Fruit fly (Drosophila melanogaster): ENCODE measurements around the gene DCP2.

The DCP2 gene

DNA sequence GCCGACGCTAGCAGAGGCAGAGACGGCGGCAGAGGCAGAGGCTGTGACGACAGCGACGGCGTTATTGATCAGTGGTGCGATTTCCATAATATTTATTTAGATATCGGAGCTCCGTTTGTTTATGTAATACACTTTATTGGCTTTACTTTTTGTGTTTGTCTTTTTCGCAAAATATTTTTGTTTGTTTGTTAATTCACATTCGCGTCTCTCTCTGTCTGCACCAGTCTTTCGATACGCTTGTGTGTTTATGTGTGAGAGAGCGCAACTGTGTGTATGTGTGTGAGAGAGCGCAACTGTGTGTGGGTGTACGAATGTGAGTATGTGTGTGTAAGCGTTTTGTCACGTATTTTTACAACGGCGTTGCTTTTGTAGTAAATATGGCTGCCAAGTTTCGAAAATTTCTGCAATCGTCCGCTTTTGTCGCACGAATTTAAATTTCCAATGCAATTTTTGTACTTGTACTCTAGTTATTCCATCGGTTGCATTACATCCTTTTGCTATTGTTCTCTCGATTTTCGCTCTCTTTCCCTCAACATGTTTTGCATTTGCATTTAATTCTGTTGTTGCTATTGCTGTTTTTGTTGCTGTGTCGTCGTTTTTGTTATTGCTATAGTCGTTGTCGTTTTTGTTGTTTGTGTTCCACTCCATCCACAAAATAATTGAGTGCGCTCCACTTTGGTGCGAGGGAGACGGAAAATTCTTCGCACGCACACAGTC lies 572 bp downstream of the DCP2 start (continued):
- TF ChIP-seq pdm3 (GFP tag; optimal IDR thresholded peaks at IDR 0.05) = no peak
- peak; percentile 3 for TF ChIP-seq CG7368 (GFP tag; optimal IDR thresholded peaks at IDR 0.05)
- no peak for TF ChIP-seq CG32006 (GFP tag; optimal IDR thresholded peaks at IDR 0.05)
- TF ChIP-seq fkh (GFP tag; optimal IDR thresholded peaks at IDR 0.05) = peak; percentile 92
- no peak for TF ChIP-seq CG4318 (GFP tag; optimal IDR thresholded peaks at IDR 0.05)
- no peak for TF ChIP-seq acj6 (GFP tag; optimal IDR thresholded peaks at IDR 0.05)
- TF ChIP-seq spab (GFP tag; optimal IDR thresholded peaks at IDR 0.05) = no peak
- TF ChIP-seq dsx (GFP tag; optimal IDR thresholded peaks at IDR 0.05; ENCODE audit: poor library complexity, severe bottlenecking) = peak; percentile 14
- peak; percentile 10 for TF ChIP-seq CG8632 (GFP tag; optimal IDR thresholded peaks at IDR 0.05)
- TF ChIP-seq Ets21C (GFP tag; optimal IDR thresholded peaks at IDR 0.05) = no peak
- TF ChIP-seq CG6792 (GFP tag; optimal IDR thresholded peaks at IDR 0.05) = peak; percentile 44
- no peak for TF ChIP-seq Hr39 (GFP tag; optimal IDR thresholded peaks at IDR 0.05)
- peak; percentile 10 to 51 for TF ChIP-seq ss (GFP tag; optimal IDR thresholded peaks at IDR 0.05)
- TF ChIP-seq CG34406 (GFP tag; optimal IDR thresholded peaks at IDR 0.05) = no peak
- TF ChIP-seq CG3032 (tag; optimal IDR thresholded peaks at IDR 0.05) = no peak
- no peak for TF ChIP-seq Lpt (GFP tag; optimal IDR thresholded peaks at IDR 0.05)
- TF ChIP-seq CG6854 (GFP tag; optimal IDR thresholded peaks at IDR 0.05) = peak; percentile 25
- peak; percentile 26 for TF ChIP-seq CG3919 (GFP tag; optimal IDR thresholded peaks at IDR 0.05)
- peak; percentile 76 for TF ChIP-seq eg (GFP tag; IDR thresholded peaks at IDR 0.05)
- peak; percentile 54 for TF ChIP-seq Eip75B (GFP tag; optimal IDR thresholded peaks at IDR 0.05)
- TF ChIP-seq OdsH (GFP tag; optimal IDR thresholded peaks at IDR 0.05) = peak; percentile 23
- TF ChIP-seq CG11762 (GFP tag; optimal IDR thresholded peaks at IDR 0.05; ENCODE audit: insufficient read depth) = no peak
- no peak for TF ChIP-seq Gug (GFP tag; IDR thresholded peaks at IDR 0.05)
- TF ChIP-seq Hr4 (GFP tag; optimal IDR thresholded peaks at IDR 0.05) = no peak
- no peak for TF ChIP-seq CG8319 (GFP tag; optimal IDR thresholded peaks at IDR 0.05)
- 0 out of 3 replicates have a peak, but pooled peaks have one; percentile 17 for TF ChIP-seq CG8119 (GFP tag; IDR thresholded peaks at IDR 0.05)

DNA sequence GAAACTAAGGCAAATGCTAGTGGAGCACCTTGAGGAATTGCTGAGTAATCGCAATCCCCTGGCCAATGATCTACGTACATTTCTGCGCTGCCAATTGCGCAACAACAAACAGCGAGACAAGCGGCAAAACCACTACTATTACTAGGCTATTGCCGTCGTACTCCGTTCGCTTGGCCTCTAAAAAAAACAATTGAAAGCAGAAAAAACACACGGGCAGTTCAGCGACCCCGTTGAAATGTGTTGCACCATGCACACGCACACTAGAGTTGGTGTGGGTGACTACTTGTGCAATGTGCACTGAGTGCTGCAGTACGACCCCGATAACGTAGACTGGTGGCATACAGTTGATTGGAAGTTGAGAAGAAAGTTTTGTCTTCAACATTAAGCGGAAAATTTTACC lies 1.7 kb downstream of the DCP2 start:
- TF ChIP-seq Sox15 (GFP tag; optimal IDR thresholded peaks at IDR 0.05) (no peak), CG7368 (GFP tag; optimal IDR thresholded peaks at IDR 0.05) (no peak), CG3032 (tag; optimal IDR thresholded peaks at IDR 0.05) (no peak), salr (GFP tag; optimal IDR thresholded peaks at IDR 0.05) (peak in 1 of 2 experiments; percentile 6), Hr39 (GFP tag; optimal IDR thresholded peaks at IDR 0.05) (no peak), ss (GFP tag; optimal IDR thresholded peaks at IDR 0.05) (peak in 1 of 2 experiments; percentile 0), Eip93F (GFP tag; optimal IDR thresholded peaks at IDR 0.05) (no peak), CG11902 (GFP tag; optimal IDR thresholded peaks at IDR 0.05) (no peak), acj6 (GFP tag; optimal IDR thresholded peaks at IDR 0.05) (no peak), CG6854 (GFP tag; optimal IDR thresholded peaks at IDR 0.05) (no peak), CG9139 (GFP tag; optimal IDR thresholded peaks at IDR 0.05) (no peak), fd59A (GFP tag; optimal IDR thresholded peaks at IDR 0.05) (no peak), fd85E (GFP tag; optimal IDR thresholded peaks at IDR 0.05) (no peak), topi (GFP tag; optimal IDR thresholded peaks at IDR 0.05) (no peak), CG8632 (GFP tag; optimal IDR thresholded peaks at IDR 0.05) (no peak), CG15336 (GFP tag; IDR thresholded peaks at IDR 0.05) (peak; percentile 40; the same call in 1 of the 2 replicates), CG6792 (GFP tag; optimal IDR thresholded peaks at IDR 0.05) (no peak), CG6163 (GFP tag; IDR thresholded peaks at IDR 0.05) (peak; percentile 54; the same call in 2 of the 3 replicates), Eip75B (GFP tag; optimal IDR thresholded peaks at IDR 0.05) (peak; percentile 23), Ets96B (tag; optimal IDR thresholded peaks at IDR 0.05) (no peak), Lpt (GFP tag; optimal IDR thresholded peaks at IDR 0.05) (peak; percentile 68), Gug (GFP tag; IDR thresholded peaks at IDR 0.05) (peak; percentile 49; the same call in 1 of the 2 replicates), lz (GFP tag; optimal IDR thresholded peaks at IDR 0.05) (no peak), esn (GFP tag; optimal IDR thresholded peaks at IDR 0.05) (no peak), Ets21C (GFP tag; optimal IDR thresholded peaks at IDR 0.05) (no peak), vri (GFP tag; optimal IDR thresholded peaks at IDR 0.05) (peak; percentile 56), CG1621 (tag; optimal IDR thresholded peaks at IDR 0.05) (no peak), spab (GFP tag; optimal IDR thresholded peaks at IDR 0.05) (no peak), CG32006 (GFP tag; optimal IDR thresholded peaks at IDR 0.05) (peak; percentile 24), Met (GFP tag; optimal IDR thresholded peaks at IDR 0.05) (no peak), net (GFP tag; optimal IDR thresholded peaks at IDR 0.05) (peak; percentile 18), CG3919 (GFP tag; optimal IDR thresholded peaks at IDR 0.05) (no peak), CG6276 (GFP tag; optimal IDR thresholded peaks at IDR 0.05) (peak; percentile 16), CG4318 (GFP tag; optimal IDR thresholded peaks at IDR 0.05) (no peak), Eip78C (GFP tag) (no peak), CG8119 (GFP tag; IDR thresholded peaks at IDR 0.05) (peak; percentile 38; the same call in 1 of the 3 replicates), dac (GFP tag; optimal IDR thresholded peaks at IDR 0.05) (no peak)

Measured in whole organism, prepupa.